Worm (Caenorhabditis elegans): ENCODE measurements around the gene srj-14.
"Not testable (repeated sequence)": the region's sequence is repeated elsewhere in the genome, so short reads cannot be mapped to it uniquely, and the experiment has no call there.

Gene srj-14

ce11 chrV:7330868-7331267, 38.6 kb upstream of the srj-14 start, which contains the start of gene F10G2.2:
F10G2.2 (plus strand) TSS chrV:7331168.
- TF ChIP-seq unc-30 (tag; optimal IDR thresholded peaks at IDR 0.05) (no peak), grh-1 (GFP tag; IDR thresholded peaks at IDR 0.05) (no peak), ets-5 (GFP tag; IDR thresholded peaks at IDR 0.05) (no peak), hlh-17 (GFP tag; optimal IDR thresholded peaks at IDR 0.05; ENCODE audit: borderline replicate concordance) (no peak), alr-1 (tag; optimal IDR thresholded peaks at IDR 0.05; ENCODE audit: borderline replicate concordance) (no peak), rnt-1 (tag; optimal IDR thresholded peaks at IDR 0.05) (no peak), nhr-47 (tag; optimal IDR thresholded peaks at IDR 0.05) (no peak), blmp-1 (tag; optimal IDR thresholded peaks at IDR 0.05) (no peak), lin-39 (tag; optimal IDR thresholded peaks at IDR 0.05) (no peak), egl-13 (tag; optimal IDR thresholded peaks at IDR 0.05) (no peak), C16A3.4 (tag; optimal IDR thresholded peaks at IDR 0.05) (no peak)

- TF ChIP-seq elt-3 (tag; optimal IDR thresholded peaks at IDR 0.05) (no peak), dpl-1 (GFP tag; optimal IDR thresholded peaks at IDR 0.05) (no peak), fkh-4 (tag; optimal IDR thresholded peaks at IDR 0.05; ENCODE audit: borderline replicate concordance) (no peak), dsc-1 (tag; optimal IDR thresholded peaks at IDR 0.05) (no peak), vab-15 (tag; optimal IDR thresholded peaks at IDR 0.05) (no peak), grh-1 (GFP tag; IDR thresholded peaks at IDR 0.05) (no peak), snpc-4 (tag; optimal IDR thresholded peaks at IDR 0.05) (no peak)
These were observed 37.3 kb upstream of the srj-14 start, which contains the start of gene F10G2.1 for ce11 chrV:7332253-7332652. F10G2.1 (plus strand) TSS chrV:7332553.

ce11 chrV:7337218-7337617, 32.3 kb upstream of the srj-14 start, which contains the start of gene F10G2.7:
F10G2.7 (minus strand) TSS chrV:7337318.
- not testable (repeated sequence) for TF ChIP-seq vab-15, mep-1, nhr-77 (tag; optimal IDR thresholded peaks at IDR 0.05)

ce11 chrV:7339831-7340230, 29.7 kb upstream of the srj-14 start, which contains the start of gene srh-187:
srh-187 (minus strand) TSS chrV:7339931.
- TF ChIP-seq lsy-2 (tag; optimal IDR thresholded peaks at IDR 0.05) (no peak), mdl-1 (tag; optimal IDR thresholded peaks at IDR 0.05) (no peak), fkh-8 (tag; optimal IDR thresholded peaks at IDR 0.05) (no peak), egl-13 (tag; optimal IDR thresholded peaks at IDR 0.05) (no peak), sptf-1 (tag; optimal IDR thresholded peaks at IDR 0.05) (no peak), efl-3 (GFP tag; optimal IDR thresholded peaks at IDR 0.05) (no peak), rnt-1 (tag; optimal IDR thresholded peaks at IDR 0.05) (no peak)

ce11 chrV:7341942-7342341, 27.6 kb upstream of the srj-14 start, which contains the start of the genes nhr-263 and nhr-148:
nhr-263 (minus strand) TSS chrV:7342042.
nhr-148 (plus strand) TSS chrV:7342156.
- TF ChIP-seq blmp-1 (tag; optimal IDR thresholded peaks at IDR 0.05) = peak; percentile 2
- TF ChIP-seq sox-4 (tag; optimal IDR thresholded peaks at IDR 0.05) = no peak

ce11 chrV:7343522-7343921, 26.0 kb upstream of the srj-14 start, which contains the start of gene srh-244:
srh-244 (plus strand) TSS chrV:7343822.
- TF ChIP-seq ceh-8 (GFP tag; optimal IDR thresholded peaks at IDR 0.05) (no peak), egl-13 (tag; optimal IDR thresholded peaks at IDR 0.05) (no peak), sptf-1 (tag; optimal IDR thresholded peaks at IDR 0.05) (no peak), isw-1 (GFP tag; IDR thresholded peaks at IDR 0.05) (no peak), rnt-1 (tag; optimal IDR thresholded peaks at IDR 0.05) (no peak), lin-35 (GFP tag; optimal IDR thresholded peaks at IDR 0.05) (no peak), mab-9 (GFP tag; IDR thresholded peaks at IDR 0.05) (no peak), nhr-85 (tag) (no peak), fkh-10 (GFP tag; optimal IDR thresholded peaks at IDR 0.05) (no peak), unc-98 (GFP tag; IDR thresholded peaks at IDR 0.05) (no peak), fkh-4 (tag; optimal IDR thresholded peaks at IDR 0.05; ENCODE audit: borderline replicate concordance) (no peak), ama-1 (optimal IDR thresholded peaks at IDR 0.05) (no peak), snpc-4 (tag; optimal IDR thresholded peaks at IDR 0.05) (no peak), C34B4.2 (tag; optimal IDR thresholded peaks at IDR 0.05) (no peak), blmp-1 (tag; optimal IDR thresholded peaks at IDR 0.05) (no peak), nhr-84 (tag; optimal IDR thresholded peaks at IDR 0.05) (no peak)
